Worm (Caenorhabditis elegans) whole organism, young adult: ENCODE data around the gene T13A10.1.

ENCODE experiments used
- F23B12.7 ChIP-seq: sonication (generic microtip); optimal IDR thresholded peaks from 2 replicates; lab custom pipeline; 2017; ENCODE audit warnings: missing genetic modification characterization, mild to moderate bottlenecking, missing compliant biosample characterization, antibody characterized with exemption, moderate library complexity; ENCODE audit not compliant: insufficient read depth
- F57C9.4 ChIP-seq: sonication (generic microtip); optimal IDR thresholded peaks from 2 replicates; lab custom pipeline; 2017; ENCODE audit warnings: mild to moderate bottlenecking, missing genetic modification characterization, missing compliant biosample characterization
- K11D2.4 ChIP-seq: fragments of 200-800 bp; sonication (Bioruptor generic); IDR thresholded peaks from 2 replicates; pipeline ENCODE4 v1.3.6; 2022; ENCODE audit warnings: missing genetic modification reagents, missing genetic modification characterization, missing compliant biosample characterization
- Y95B8A.8 ChIP-seq: fragments of 200-800 bp; sonication (Bioruptor generic); IDR thresholded peaks from 2 replicates; pipeline ENCODE4 v1.3.6; 2022; ENCODE audit warnings: missing genetic modification reagents, missing genetic modification characterization, missing compliant biosample characterization
- cebp-1 ChIP-seq, 2 experiments: fragments of 200-800 bp in 1 of 2; sonication (Bioruptor generic) in 1 of 2; sonication (generic microtip) in 1 of 2; IDR thresholded peaks in 1 of 2; optimal IDR thresholded peaks in 1 of 2; 2 replicates each; pipeline versions ENCODE4 v1.3.6 to Lab custom; 2017 to 2022; ENCODE audit warnings: missing compliant biosample characterization in 2 of 2, missing genetic modification characterization in 2 of 2, mild to moderate bottlenecking in 1 of 2, missing genetic modification reagents in 1 of 2, moderate library complexity in 1 of 2
- egl-18 ChIP-seq: fragments of 200-800 bp; sonication (Bioruptor generic); IDR thresholded peaks from 2 replicates; pipeline ENCODE4 v1.3.6; 2022; ENCODE audit warnings: missing genetic modification reagents, missing genetic modification characterization, missing compliant biosample characterization
- hlh-12 ChIP-seq: sonication (generic microtip); optimal IDR thresholded peaks from 2 replicates; lab custom pipeline; 2016; ENCODE audit warnings: missing genetic modification characterization, missing compliant biosample characterization
- lin-26 ChIP-seq: fragments of 200-800 bp; sonication (Bioruptor generic); IDR thresholded peaks from 2 replicates; pipeline ENCODE4 v1.3.6; 2022; ENCODE audit warnings: missing genetic modification reagents, missing genetic modification characterization, missing compliant biosample characterization
- nfya-1 ChIP-seq: sonication (generic microtip); optimal IDR thresholded peaks from 2 replicates; lab custom pipeline; 2017; ENCODE audit warnings: antibody characterized with exemption, missing compliant biosample characterization, missing genetic modification characterization, borderline replicate concordance; ENCODE audit not compliant: insufficient read depth
- nhr-27 ChIP-seq: fragments of 200-800 bp; sonication (Bioruptor generic); optimal IDR thresholded peaks from 2 replicates; lab custom pipeline; 2018; ENCODE audit warnings: mild to moderate bottlenecking, missing genetic modification characterization, moderate library complexity, missing compliant biosample characterization
- unc-62 ChIP-seq: fragments of 150-350 bp; optimal IDR thresholded peaks from 2 replicates; lab custom pipeline; 2014; ENCODE audit warnings: missing biosample characterization, missing genetic modification reagents, missing genetic modification characterization

- TF ChIP-seq lin-26 (GFP tag; lab: Robert Waterston, UW) (peak; percentile 71; the same call in 1 of the 2 replicates), F57C9.4 (tag; lab: Kevin White, UChicago) (peak; percentile 79), cebp-1 (GFP tag; IDR thresholded peaks at IDR 0.05; lab: Robert Waterston, UW) (peak; percentile 73), cebp-1 (tag; optimal IDR thresholded peaks at IDR 0.05; lab: Kevin White, UChicago) (peak; percentile 90), egl-18 (peak; percentile 72; the same call in 1 of the 2 replicates), nhr-27 (tag; lab: Kevin White, UChicago) (peak; percentile 57), unc-62 (GFP tag; lab: Kevin White, UChicago) (no peak), F23B12.7 (tag; lab: Kevin White, UChicago) (peak; percentile 93), nfya-1 (tag; lab: Kevin White, UChicago) (no peak), Y95B8A.8 (GFP tag; lab: Robert Waterston, UW) (peak; percentile 92), hlh-12 (tag; lab: Kevin White, UChicago) (no peak), K11D2.4 (GFP tag; lab: Robert Waterston, UW) (peak; percentile 93)
Measured at ce11 chrIV:6323654-6324224, 47.9 kb downstream of the T13A10.1 start, which contains the start of gene sqd-1.
